Worm (Caenorhabditis elegans) whole organism, mixed stage, embryonic: ENCODE measurements around the gene tag-335.
A peak's percentile ranks its signal among the peaks of the same experiment; 100 is the strongest.

Experiments
- M03D4.4 ChIP-seq: sonication (generic microtip); optimal IDR thresholded peaks from 2 replicates; lab custom pipeline; 2017; ENCODE audit warnings: mild to moderate bottlenecking, missing genetic modification characterization, missing compliant biosample characterization
- bed-3 ChIP-seq: fragments of 200-800 bp; sonication (Bioruptor generic); optimal IDR thresholded peaks from 3 replicates; lab custom pipeline; 2018; ENCODE audit warnings: mild to moderate bottlenecking, missing genetic modification characterization, moderate library complexity, missing compliant biosample characterization
- blmp-1 ChIP-seq: fragments of 150-350 bp; optimal IDR thresholded peaks from 2 replicates; lab custom pipeline; 2014; ENCODE audit warnings: missing biosample characterization, missing genetic modification characterization
- ceh-39 ChIP-seq: fragments of 150-350 bp; optimal IDR thresholded peaks from 2 replicates; lab custom pipeline; 2014; ENCODE audit warnings: missing biosample characterization, missing genetic modification characterization
- ceh-43 ChIP-seq: fragments of 200-800 bp; sonication (Bioruptor generic); optimal IDR thresholded peaks from 2 replicates; lab custom pipeline; 2018; ENCODE audit warnings: mild to moderate bottlenecking, missing genetic modification characterization, moderate library complexity, missing compliant biosample characterization
- ces-1 ChIP-seq: fragments of 150-350 bp; optimal IDR thresholded peaks from 2 replicates; lab custom pipeline; 2014; ENCODE audit warnings: missing biosample characterization, missing genetic modification reagents, missing genetic modification characterization
- drap-1 ChIP-seq: fragments of 200-800 bp; sonication (Bioruptor generic); optimal IDR thresholded peaks from 3 replicates; lab custom pipeline; 2018; ENCODE audit warnings: mild to moderate bottlenecking, missing genetic modification characterization, missing compliant biosample characterization
- elt-1 ChIP-seq: sonication (generic microtip); optimal IDR thresholded peaks from 2 replicates; lab custom pipeline; 2017; ENCODE audit warnings: missing genetic modification characterization, mild to moderate bottlenecking, missing compliant biosample characterization, antibody characterized with exemption, moderate library complexity, borderline replicate concordance; ENCODE audit not compliant: insufficient read depth
- elt-3 ChIP-seq: fragments of 150-350 bp; optimal IDR thresholded peaks from 2 replicates; lab custom pipeline; 2014; ENCODE audit warnings: missing biosample characterization, missing genetic modification characterization
- flh-1 ChIP-seq: fragments of 200-800 bp; sonication (Bioruptor generic); optimal IDR thresholded peaks from 2 replicates; lab custom pipeline; 2018; ENCODE audit warnings: mild to moderate bottlenecking, missing genetic modification characterization, moderate library complexity, missing compliant biosample characterization
- hlh-1 ChIP-seq: fragments of 150-350 bp; optimal IDR thresholded peaks from 2 replicates; lab custom pipeline; 2014; ENCODE audit warnings: missing biosample characterization, missing genetic modification reagents, missing genetic modification characterization
- lin-13 ChIP-seq: fragments of 150-350 bp; optimal IDR thresholded peaks from 2 replicates; lab custom pipeline; 2014; ENCODE audit warnings: missing biosample characterization, missing genetic modification characterization
- lin-32 ChIP-seq: fragments of 200-800 bp; sonication (Bioruptor generic); optimal IDR thresholded peaks from 2 replicates; lab custom pipeline; 2018; ENCODE audit warnings: mild to moderate bottlenecking, missing genetic modification characterization, missing compliant biosample characterization
- lsy-2 ChIP-seq: fragments of 150-350 bp; optimal IDR thresholded peaks from 2 replicates; lab custom pipeline; 2014; ENCODE audit warnings: missing biosample characterization, missing genetic modification characterization
- mab-5 ChIP-seq: fragments of 150-350 bp; optimal IDR thresholded peaks from 2 replicates; lab custom pipeline; 2014; ENCODE audit warnings: missing biosample characterization, missing genetic modification characterization
- mls-2 ChIP-seq: sonication (generic microtip); optimal IDR thresholded peaks from 2 replicates; lab custom pipeline; 2016; ENCODE audit warnings: mild to moderate bottlenecking, missing genetic modification characterization, moderate library complexity, missing compliant biosample characterization
- nhr-12 ChIP-seq: fragments of 150-350 bp; optimal IDR thresholded peaks from 2 replicates; lab custom pipeline; 2014; ENCODE audit warnings: missing biosample characterization, missing genetic modification characterization
- nhr-2 ChIP-seq: fragments of 150-350 bp; optimal IDR thresholded peaks from 2 replicates; lab custom pipeline; 2014; ENCODE audit warnings: missing biosample characterization, missing genetic modification characterization
- nhr-237 ChIP-seq: fragments of 150-350 bp; optimal IDR thresholded peaks from 2 replicates; lab custom pipeline; 2014; ENCODE audit warnings: missing biosample characterization, missing genetic modification characterization
- nhr-28 ChIP-seq: fragments of 150-350 bp; optimal IDR thresholded peaks from 2 replicates; lab custom pipeline; 2014; ENCODE audit warnings: missing biosample characterization, missing genetic modification characterization
- nhr-76 ChIP-seq: sonication (generic microtip); optimal IDR thresholded peaks from 2 replicates; lab custom pipeline; 2017; ENCODE audit warnings: missing biosample characterization, missing genetic modification characterization
- sem-2 ChIP-seq: fragments of 200-800 bp; sonication (Bioruptor generic); optimal IDR thresholded peaks from 2 replicates; lab custom pipeline; 2018; ENCODE audit warnings: mild to moderate bottlenecking, missing genetic modification characterization, missing compliant biosample characterization
- snpc-4 ChIP-seq: fragments of 150-350 bp; optimal IDR thresholded peaks from 2 replicates; lab custom pipeline; 2014; ENCODE audit warnings: missing biosample characterization, missing genetic modification characterization
- sptf-1 ChIP-seq: sonication (generic microtip); optimal IDR thresholded peaks from 2 replicates; lab custom pipeline; 2017; ENCODE audit warnings: mild to moderate bottlenecking, missing genetic modification characterization, moderate library complexity, missing compliant biosample characterization
- tbx-8 ChIP-seq: fragments of 200-800 bp; sonication (Bioruptor generic); optimal IDR thresholded peaks from 2 replicates; lab custom pipeline; 2018; ENCODE audit warnings: mild to moderate bottlenecking, missing genetic modification characterization, moderate library complexity, missing compliant biosample characterization
- unc-120 ChIP-seq: sonication (generic microtip); optimal IDR thresholded peaks from 2 replicates; lab custom pipeline; 2017; ENCODE audit warnings: missing genetic modification characterization, missing compliant biosample characterization; ENCODE audit not compliant: poor library complexity, severe bottlenecking
- unc-39 ChIP-seq: fragments of 150-350 bp; optimal IDR thresholded peaks from 2 replicates; lab custom pipeline; 2014; ENCODE audit warnings: missing biosample characterization, missing genetic modification characterization
- unc-62 ChIP-seq: fragments of 150-350 bp; optimal IDR thresholded peaks from 2 replicates; lab custom pipeline; 2014; ENCODE audit warnings: missing biosample characterization, missing genetic modification reagents, missing genetic modification characterization
- zip-8 ChIP-seq: fragments of 150-350 bp; optimal IDR thresholded peaks from 2 replicates; lab custom pipeline; 2014; ENCODE audit warnings: missing biosample characterization, missing genetic modification characterization
- ztf-11 ChIP-seq: fragments of 150-350 bp; optimal IDR thresholded peaks from 2 replicates; lab custom pipeline; 2014; ENCODE audit warnings: missing biosample characterization, missing genetic modification characterization

Gene tag-335

DNA sequence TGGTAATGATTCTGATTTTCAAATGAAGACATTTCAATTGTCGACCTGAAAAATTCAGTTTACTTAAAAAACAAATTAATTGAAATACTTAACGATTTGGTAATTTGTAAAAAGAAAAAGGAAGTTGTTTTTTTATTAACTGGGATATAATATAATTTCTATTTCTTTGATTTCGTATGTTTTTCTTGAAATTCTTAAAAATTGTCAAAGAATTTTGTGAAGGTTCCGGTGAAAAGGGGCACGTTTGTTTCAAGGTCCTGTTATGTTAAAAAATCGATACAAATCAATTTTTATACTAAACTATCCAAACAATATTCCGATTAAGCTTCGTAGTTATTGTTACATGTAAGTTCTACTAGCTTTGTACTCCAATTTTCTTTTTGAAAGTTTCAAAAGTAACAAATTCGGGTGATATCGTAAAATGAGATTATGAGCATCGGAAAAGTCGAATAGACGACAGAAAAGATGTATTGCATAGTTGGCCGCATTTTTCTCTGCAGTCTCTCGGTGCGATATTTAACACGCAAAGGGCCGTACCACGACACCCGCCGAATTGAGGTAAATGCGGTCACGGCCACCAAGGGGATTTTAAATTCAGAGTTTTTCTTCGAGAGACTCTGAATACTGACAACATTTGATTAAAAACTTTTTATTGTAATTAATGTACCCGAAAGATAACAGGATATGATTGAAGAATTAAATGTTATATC lies 19.1 kb downstream of the tag-335 start, which contains the start of gene Y39C12A.9:
TSS of gene Y39C12A.9 (minus strand) at position 51 of the 710 bp plus-strand sequence.
- TF ChIP-seq snpc-4 (tag; lab: Kevin White, UChicago) (no peak), lin-13 (tag; lab: Kevin White, UChicago) (no peak), ces-1 (peak; percentile 31), unc-120 (tag; lab: Kevin White, UChicago) (peak; percentile 16), mls-2 (tag; lab: Kevin White, UChicago) (no peak), unc-62 (no peak), tbx-8 (no peak), M03D4.4 (tag; lab: Kevin White, UChicago) (no peak), sem-2 (GFP tag; lab: Kevin White, UChicago) (no peak), ztf-11 (tag; lab: Kevin White, UChicago) (no peak), mab-5 (tag; lab: Kevin White, UChicago) (no peak)

ce11 chrIV:12252579-12252978 lies 25.8 kb downstream of the tag-335 start, which contains the start of gene dnj-26:
Gene dnj-26 (minus strand): TSS chrIV:12252679.
- no peak for TF ChIP-seq tbx-8
- TF ChIP-seq flh-1 (GFP tag; lab: Kevin White, UChicago), result no peak
- no peak for TF ChIP-seq nhr-237
- no peak for TF ChIP-seq unc-62
- TF ChIP-seq ceh-39 (tag; lab: Kevin White, UChicago), result no peak
- no peak for TF ChIP-seq nhr-2 (tag; lab: Kevin White, UChicago)
- TF ChIP-seq nhr-76 (tag; lab: Kevin White, UChicago), result no peak
- no peak for TF ChIP-seq ceh-43 (GFP tag; lab: Kevin White, UChicago)
- no peak for TF ChIP-seq lsy-2 (tag; lab: Kevin White, UChicago)
- no peak for TF ChIP-seq bed-3 (GFP tag; lab: Kevin White, UChicago)
- TF ChIP-seq drap-1 (GFP tag; lab: Kevin White, UChicago), result no peak
- TF ChIP-seq M03D4.4 (tag; lab: Kevin White, UChicago), result no peak
- no peak for TF ChIP-seq lin-13 (tag; lab: Kevin White, UChicago)
- TF ChIP-seq elt-1 (tag; lab: Kevin White, UChicago), result no peak

ce11 chrIV:12244706-12245105 lies 33.7 kb downstream of the tag-335 start, which contains the start of gene sre-15:
Gene sre-15 (minus strand): TSS chrIV:12244806.
- TF ChIP-seq sem-2 (GFP tag; lab: Kevin White, UChicago) (no peak), bed-3 (GFP tag; lab: Kevin White, UChicago) (no peak), drap-1 (GFP tag; lab: Kevin White, UChicago) (no peak), nhr-28 (tag; lab: Kevin White, UChicago) (no peak), nhr-12 (tag; lab: Kevin White, UChicago) (no peak), ceh-39 (tag; lab: Kevin White, UChicago) (no peak), unc-39 (no peak), sptf-1 (tag; lab: Kevin White, UChicago) (no peak), elt-3 (tag; lab: Kevin White, UChicago) (no peak), flh-1 (GFP tag; lab: Kevin White, UChicago) (no peak), M03D4.4 (tag; lab: Kevin White, UChicago) (no peak), mab-5 (tag; lab: Kevin White, UChicago) (no peak)
- TF ChIP-seq, all 35 proteins: peak for 0

DNA sequence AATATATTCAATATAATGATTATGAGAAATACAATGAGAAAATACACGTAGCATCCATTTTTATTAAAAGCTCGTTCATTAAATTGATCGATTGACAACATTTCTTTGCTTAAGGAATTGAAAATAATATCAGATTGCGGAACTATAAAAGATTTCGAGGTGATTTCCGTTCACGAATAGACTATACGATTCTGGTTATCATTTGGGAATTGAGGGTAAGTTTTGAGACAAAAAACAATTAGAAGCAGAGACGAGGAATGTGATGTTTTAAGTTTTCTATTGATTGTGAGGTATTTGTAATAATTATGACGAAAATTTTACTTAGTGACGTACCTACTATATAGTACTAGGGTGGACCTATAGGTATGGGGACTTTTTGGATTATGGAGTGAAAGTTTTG lies 39.5 kb downstream of the tag-335 start, which contains the start of gene sre-19:
TSS of gene sre-19 (minus strand) at position 101 of the 400 bp plus-strand sequence.
- no peak for TF ChIP-seq sptf-1 (tag; lab: Kevin White, UChicago)
- no peak for TF ChIP-seq mab-5 (tag; lab: Kevin White, UChicago)
- no peak for TF ChIP-seq zip-8 (tag; lab: Kevin White, UChicago)
- no peak for TF ChIP-seq bed-3 (GFP tag; lab: Kevin White, UChicago)
- TF ChIP-seq drap-1 (GFP tag; lab: Kevin White, UChicago), result no peak
- no peak for TF ChIP-seq ceh-39 (tag; lab: Kevin White, UChicago)
- TF ChIP-seq snpc-4 (tag; lab: Kevin White, UChicago), result no peak
- TF ChIP-seq blmp-1 (tag; lab: Kevin White, UChicago), result no peak
- TF ChIP-seq flh-1 (GFP tag; lab: Kevin White, UChicago), result no peak
- TF ChIP-seq M03D4.4 (tag; lab: Kevin White, UChicago), result no peak
- no peak for TF ChIP-seq nhr-28 (tag; lab: Kevin White, UChicago)
- no peak for TF ChIP-seq lin-32 (GFP tag; lab: Kevin White, UChicago)
- no peak for TF ChIP-seq hlh-1
- no peak for TF ChIP-seq ces-1
